Worm (Caenorhabditis elegans) whole organism, L2 larva: ENCODE results near the gene W02A2.12.

Experiments
- C34F6.9 ChIP-seq: fragments of 150-350 bp; optimal IDR thresholded peaks from 2 replicates; lab custom pipeline; 2014; ENCODE audit warnings: missing biosample characterization, missing genetic modification characterization
- F13H6.1 ChIP-seq: sonication (generic microtip); optimal IDR thresholded peaks from 2 replicates; lab custom pipeline; 2016; ENCODE audit warnings: missing genetic modification characterization, missing compliant biosample characterization
- R02D3.7 ChIP-seq: fragments of 150-350 bp; optimal IDR thresholded peaks from 2 replicates; lab custom pipeline; 2014; ENCODE audit warnings: missing biosample characterization, missing genetic modification characterization
- Y55F3AM.14 ChIP-seq: fragments of 200-800 bp; sonication (Bioruptor generic); optimal IDR thresholded peaks from 2 replicates; lab custom pipeline; 2018; ENCODE audit warnings: mild to moderate bottlenecking, missing genetic modification characterization, missing compliant biosample characterization
- ZK546.5 ChIP-seq: sonication (generic microtip); optimal IDR thresholded peaks from 2 replicates; lab custom pipeline; 2017; ENCODE audit warnings: missing biosample characterization, missing genetic modification characterization
- alr-1 ChIP-seq: fragments of 150-350 bp; optimal IDR thresholded peaks from 2 replicates; lab custom pipeline; 2014; ENCODE audit warnings: missing biosample characterization, missing genetic modification characterization
- aly-2 ChIP-seq: fragments of 150-350 bp; optimal IDR thresholded peaks from 2 replicates; lab custom pipeline; 2014; ENCODE audit warnings: missing biosample characterization, missing genetic modification characterization
- ama-1 ChIP-seq: fragments of 150-350 bp; optimal IDR thresholded peaks from 2 replicates; lab custom pipeline; 2018; ENCODE audit warnings: inconsistent platforms
- blmp-1 ChIP-seq: sonication (generic microtip); optimal IDR thresholded peaks from 2 replicates; lab custom pipeline; 2017; ENCODE audit warnings: missing genetic modification characterization, mild to moderate bottlenecking, missing compliant biosample characterization, antibody characterized with exemption, moderate library complexity; ENCODE audit not compliant: insufficient read depth
- ceh-16 ChIP-seq: fragments of 150-350 bp; optimal IDR thresholded peaks from 2 replicates; lab custom pipeline; 2014; ENCODE audit warnings: missing biosample characterization, missing genetic modification characterization
- ceh-82 ChIP-seq: fragments of 150-350 bp; optimal IDR thresholded peaks from 2 replicates; lab custom pipeline; 2014; ENCODE audit warnings: missing biosample characterization, missing genetic modification characterization
- crh-2 ChIP-seq: sonication (generic microtip); optimal IDR thresholded peaks from 2 replicates; lab custom pipeline; 2017; ENCODE audit warnings: missing biosample characterization, missing genetic modification characterization
- dmd-4 ChIP-seq: sonication (generic microtip); optimal IDR thresholded peaks from 2 replicates; lab custom pipeline; 2017; ENCODE audit warnings: missing biosample characterization, missing genetic modification characterization
- egl-27 ChIP-seq: sonication (generic microtip); optimal IDR thresholded peaks from 3 replicates; lab custom pipeline; 2017; ENCODE audit warnings: missing biosample characterization, missing genetic modification reagents, missing genetic modification characterization
- elt-1 ChIP-seq: fragments of 150-350 bp; optimal IDR thresholded peaks from 2 replicates; lab custom pipeline; 2014; ENCODE audit warnings: missing biosample characterization, missing genetic modification characterization
- elt-3 ChIP-seq: sonication (generic microtip); optimal IDR thresholded peaks from 2 replicates; lab custom pipeline; 2017; ENCODE audit warnings: missing biosample characterization, missing genetic modification characterization
- fos-1 ChIP-seq: fragments of 150-350 bp; optimal IDR thresholded peaks from 2 replicates; lab custom pipeline; 2014; ENCODE audit warnings: missing biosample characterization, missing genetic modification characterization
- lin-11 ChIP-seq: fragments of 150-350 bp; sonication (generic microtip); optimal IDR thresholded peaks from 2 replicates; lab custom pipeline; 2014; ENCODE audit warnings: missing biosample characterization, missing genetic modification characterization, inconsistent platforms, mixed read lengths
- lin-13 ChIP-seq: fragments of 150-350 bp; optimal IDR thresholded peaks from 2 replicates; lab custom pipeline; 2014; ENCODE audit warnings: missing biosample characterization, missing genetic modification reagents, missing genetic modification characterization
- lin-39 ChIP-seq: fragments of 150-350 bp; optimal IDR thresholded peaks from 2 replicates; lab custom pipeline; 2014; ENCODE audit warnings: missing biosample characterization, missing genetic modification reagents, missing genetic modification characterization
- lsy-2 ChIP-seq, 2 experiments: fragments of 150-350 bp in 1 of 2; sonication (generic microtip) in 1 of 2; optimal IDR thresholded peaks; 2 replicates each; lab custom pipeline; 2014 to 2017; ENCODE audit warnings: missing biosample characterization in 2 of 2, missing genetic modification characterization in 2 of 2
- mab-5 ChIP-seq: fragments of 150-350 bp; optimal IDR thresholded peaks from 2 replicates; lab custom pipeline; 2014; ENCODE audit warnings: missing biosample characterization, missing genetic modification characterization
- mbf-1 ChIP-seq: sonication (generic microtip); optimal IDR thresholded peaks from 2 replicates; lab custom pipeline; 2017; ENCODE audit warnings: missing biosample characterization, missing genetic modification characterization
- mdl-1 ChIP-seq, 2 experiments: fragments of 150-350 bp in 1 of 2; sonication (generic microtip) in 1 of 2; optimal IDR thresholded peaks; 2 replicates each; lab custom pipeline; 2017; ENCODE audit warnings: missing biosample characterization in 2 of 2, missing genetic modification characterization in 2 of 2
- nhr-10 ChIP-seq: sonication (generic microtip); optimal IDR thresholded peaks from 2 replicates; lab custom pipeline; 2017; ENCODE audit warnings: missing biosample characterization, missing genetic modification characterization
- nhr-11 ChIP-seq: fragments of 150-350 bp; optimal IDR thresholded peaks from 2 replicates; lab custom pipeline; 2014; ENCODE audit warnings: missing biosample characterization, missing genetic modification characterization
- nhr-12 ChIP-seq: fragments of 150-350 bp; optimal IDR thresholded peaks from 2 replicates; lab custom pipeline; 2014; ENCODE audit warnings: missing biosample characterization, missing genetic modification characterization
- nhr-129 ChIP-seq: fragments of 150-350 bp; optimal IDR thresholded peaks from 2 replicates; lab custom pipeline; 2014; ENCODE audit warnings: missing biosample characterization, missing genetic modification characterization
- nhr-21 ChIP-seq: fragments of 150-350 bp; optimal IDR thresholded peaks from 2 replicates; lab custom pipeline; 2014; ENCODE audit warnings: missing biosample characterization, missing genetic modification characterization
- nhr-23 ChIP-seq: fragments of 150-350 bp; optimal IDR thresholded peaks from 2 replicates; lab custom pipeline; 2014; ENCODE audit warnings: missing biosample characterization, missing genetic modification reagents, missing genetic modification characterization
- nhr-237 ChIP-seq: fragments of 150-350 bp; optimal IDR thresholded peaks from 2 replicates; lab custom pipeline; 2014; ENCODE audit warnings: missing biosample characterization, missing genetic modification characterization
- nhr-25 ChIP-seq: fragments of 150-350 bp; sonication (generic microtip); optimal IDR thresholded peaks from 3 replicates; lab custom pipeline; 2014; ENCODE audit warnings: missing biosample characterization, missing genetic modification characterization
- nhr-6 ChIP-seq: fragments of 150-350 bp; optimal IDR thresholded peaks from 2 replicates; lab custom pipeline; 2014; ENCODE audit warnings: missing biosample characterization, missing genetic modification characterization
- nhr-77 ChIP-seq: fragments of 150-350 bp; optimal IDR thresholded peaks from 2 replicates; lab custom pipeline; 2014; ENCODE audit warnings: missing biosample characterization, missing genetic modification characterization
- peb-1 ChIP-seq: fragments of 150-350 bp; optimal IDR thresholded peaks from 2 replicates; lab custom pipeline; 2014; ENCODE audit warnings: missing biosample characterization, missing genetic modification characterization
- sem-4 ChIP-seq: fragments of 150-350 bp; optimal IDR thresholded peaks from 2 replicates; lab custom pipeline; 2014; ENCODE audit warnings: missing biosample characterization, missing genetic modification reagents, missing genetic modification characterization
- skn-1 ChIP-seq: sonication (generic microtip); optimal IDR thresholded peaks from 2 replicates; lab custom pipeline; 2017; ENCODE audit warnings: missing biosample characterization, missing genetic modification characterization
- sma-3 ChIP-seq: sonication (generic microtip); optimal IDR thresholded peaks from 2 replicates; lab custom pipeline; 2016; ENCODE audit warnings: missing genetic modification reagents, missing genetic modification characterization, missing compliant biosample characterization
- sma-9 ChIP-seq, 2 experiments: fragments of 150-350 bp in 1 of 2; sonication (generic microtip) in 1 of 2; optimal IDR thresholded peaks; 2 replicates each; lab custom pipeline; 2014 to 2016; ENCODE audit warnings: missing genetic modification characterization in 2 of 2, mild to moderate bottlenecking in 1 of 2, missing biosample characterization in 1 of 2, missing compliant biosample characterization in 1 of 2, missing genetic modification reagents in 1 of 2, moderate library complexity in 1 of 2
- snpc-4 ChIP-seq: fragments of 150-350 bp; optimal IDR thresholded peaks from 2 replicates; lab custom pipeline; 2014; ENCODE audit warnings: missing biosample characterization, missing genetic modification characterization
- unc-39 ChIP-seq: fragments of 150-350 bp; optimal IDR thresholded peaks from 2 replicates; lab custom pipeline; 2014; ENCODE audit warnings: missing biosample characterization, missing genetic modification characterization
- unc-55 ChIP-seq: fragments of 150-350 bp; sonication (generic microtip); optimal IDR thresholded peaks from 3 replicates; lab custom pipeline; 2014; ENCODE audit warnings: missing biosample characterization, missing genetic modification reagents, missing genetic modification characterization
- unc-62 ChIP-seq: fragments of 150-350 bp; optimal IDR thresholded peaks from 2 replicates; lab custom pipeline; 2014; ENCODE audit warnings: missing biosample characterization, missing genetic modification reagents, missing genetic modification characterization
- zag-1 ChIP-seq: fragments of 150-350 bp; optimal IDR thresholded peaks from 2 replicates; lab custom pipeline; 2014; ENCODE audit warnings: missing biosample characterization, missing genetic modification characterization
- ztf-1 ChIP-seq: fragments of 200-800 bp; sonication (Bioruptor generic); conservative IDR thresholded peaks from 2 replicates; pipeline ENCODE4 v1.3.6; 2022; ENCODE audit warnings: missing genetic modification characterization, missing compliant biosample characterization
- ztf-11 ChIP-seq: sonication (generic microtip); optimal IDR thresholded peaks from 2 replicates; lab custom pipeline; 2017; ENCODE audit warnings: missing biosample characterization, missing genetic modification characterization
- ztf-4 ChIP-seq: fragments of 150-350 bp; optimal IDR thresholded peaks from 2 replicates; lab custom pipeline; 2014; ENCODE audit warnings: missing biosample characterization, missing genetic modification characterization

The W02A2.12 gene

ce11 chrIV:13348592-13348991, at the start of gene W02A2.12:
Gene W02A2.12, minus strand, starts transcription at chrIV:13348831.
- TF ChIP-seq zag-1 (no peak), lin-39 (tag; lab: Kevin White, UChicago) (no peak), nhr-12 (tag; lab: Kevin White, UChicago) (no peak), nhr-10 (tag; lab: Kevin White, UChicago) (no peak), ceh-16 (tag; lab: Kevin White, UChicago) (no peak), unc-39 (no peak), elt-1 (no peak)

- TF ChIP-seq lsy-2 (tag; optimal IDR thresholded peaks at IDR 0.05; lab: Kevin White, UChicago): peak in 1 of 2 experiments; percentile 18
- TF ChIP-seq sma-3 (GFP tag; lab: Kevin White, UChicago): peak; percentile 20
- peak; percentile 54 for TF ChIP-seq skn-1
- TF ChIP-seq crh-2 (tag; lab: Kevin White, UChicago): peak; percentile 66
- no peak for TF ChIP-seq lin-11 (tag; lab: Kevin White, UChicago)
- TF ChIP-seq F13H6.1 (tag; lab: Kevin White, UChicago): peak; percentile 17
- no peak for TF ChIP-seq dmd-4 (tag; lab: Kevin White, UChicago)
- TF ChIP-seq nhr-129 (tag; lab: Kevin White, UChicago): peak; percentile 73
- TF ChIP-seq fos-1: peak; percentile 35
- TF ChIP-seq ztf-1 (GFP tag; lab: Robert Waterston, UW): no peak
- TF ChIP-seq nhr-21 (tag; lab: Kevin White, UChicago): peak; percentile 2
- no peak for TF ChIP-seq lin-39 (tag; lab: Kevin White, UChicago)
- TF ChIP-seq sma-9 (GFP tag; optimal IDR thresholded peaks at IDR 0.05; lab: Kevin White, UChicago): peak; percentile 63
- TF ChIP-seq sma-9 (tag; optimal IDR thresholded peaks at IDR 0.05; lab: Kevin White, UChicago): no peak
- TF ChIP-seq nhr-11 (tag; lab: Kevin White, UChicago): no peak
- no peak for TF ChIP-seq sem-4 (tag; lab: Kevin White, UChicago)
- TF ChIP-seq C34F6.9 (tag; lab: Kevin White, UChicago): no peak
- TF ChIP-seq, all 48 proteins: peak for 9
Observed at ce11 chrIV:13396375-13396774, 47.7 kb upstream of the W02A2.12 start.

ce11 chrIV:13395255-13395654, 46.6 kb upstream of the W02A2.12 start:
- TF ChIP-seq ama-1 (no peak), nhr-10 (tag; lab: Kevin White, UChicago) (no peak), fos-1 (peak; percentile 81), mbf-1 (no peak), aly-2 (tag; lab: Kevin White, UChicago) (no peak), nhr-23 (tag; lab: Kevin White, UChicago) (no peak), lin-13 (GFP tag; lab: Kevin White, UChicago) (peak; percentile 76), nhr-21 (tag; lab: Kevin White, UChicago) (peak; percentile 93), lsy-2 (tag; optimal IDR thresholded peaks at IDR 0.05; lab: Kevin White, UChicago) (peak in 1 of 2 experiments; percentile 85), C34F6.9 (tag; lab: Kevin White, UChicago) (peak; percentile 87), ztf-1 (GFP tag; lab: Robert Waterston, UW) (no peak), sma-9 (GFP tag; optimal IDR thresholded peaks at IDR 0.05; lab: Kevin White, UChicago) (peak; percentile 99), sma-9 (tag; optimal IDR thresholded peaks at IDR 0.05; lab: Kevin White, UChicago) (peak; percentile 33), nhr-237 (tag; lab: Kevin White, UChicago) (no peak), elt-3 (no peak), mab-5 (tag; lab: Kevin White, UChicago) (no peak), sma-3 (GFP tag; lab: Kevin White, UChicago) (peak; percentile 97), ceh-16 (tag; lab: Kevin White, UChicago) (peak; percentile 9), nhr-25 (peak; percentile 91), egl-27 (tag; lab: Kevin White, UChicago) (peak; percentile 94), ztf-11 (tag; lab: Kevin White, UChicago) (no peak), mdl-1 (tag; optimal IDR thresholded peaks at IDR 0.05; lab: Kevin White, UChicago) (peak; percentile 73 to 91), crh-2 (tag; lab: Kevin White, UChicago) (peak; percentile 89), ztf-4 (no peak), ceh-82 (tag; lab: Kevin White, UChicago) (no peak), nhr-129 (tag; lab: Kevin White, UChicago) (peak; percentile 100), nhr-6 (tag; lab: Kevin White, UChicago) (peak; percentile 31), peb-1 (tag; lab: Kevin White, UChicago) (no peak), F13H6.1 (tag; lab: Kevin White, UChicago) (peak; percentile 91), skn-1 (no peak), sem-4 (tag; lab: Kevin White, UChicago) (peak; percentile 83), R02D3.7 (no peak), alr-1 (tag; lab: Kevin White, UChicago) (no peak), dmd-4 (tag; lab: Kevin White, UChicago) (no peak), unc-55 (peak; percentile 86), unc-62 (GFP tag; lab: Kevin White, UChicago) (no peak), nhr-11 (tag; lab: Kevin White, UChicago) (no peak), ZK546.5 (tag; lab: Kevin White, UChicago) (no peak), blmp-1 (peak; percentile 60), nhr-12 (tag; lab: Kevin White, UChicago) (no peak), Y55F3AM.14 (peak; percentile 85), nhr-77 (no peak), lin-39 (tag; lab: Kevin White, UChicago) (no peak), snpc-4 (peak; percentile 31), lin-11 (tag; lab: Kevin White, UChicago) (peak; percentile 70)
